Worm (Caenorhabditis elegans) whole organism, L2 larva: ENCODE data around the gene srh-116.

Source experiments
- C34F6.9 ChIP-seq: fragments of 150-350 bp; optimal IDR thresholded peaks from 2 replicates; lab custom pipeline; 2014; ENCODE audit warnings: missing biosample characterization, missing genetic modification characterization
- F13H6.1 ChIP-seq: sonication (generic microtip); optimal IDR thresholded peaks from 2 replicates; lab custom pipeline; 2016; ENCODE audit warnings: missing genetic modification characterization, missing compliant biosample characterization
- R02D3.7 ChIP-seq: fragments of 150-350 bp; optimal IDR thresholded peaks from 2 replicates; lab custom pipeline; 2014; ENCODE audit warnings: missing biosample characterization, missing genetic modification characterization
- Y55F3AM.14 ChIP-seq: fragments of 200-800 bp; sonication (Bioruptor generic); optimal IDR thresholded peaks from 2 replicates; lab custom pipeline; 2018; ENCODE audit warnings: mild to moderate bottlenecking, missing genetic modification characterization, missing compliant biosample characterization
- ZK546.5 ChIP-seq: sonication (generic microtip); optimal IDR thresholded peaks from 2 replicates; lab custom pipeline; 2017; ENCODE audit warnings: missing biosample characterization, missing genetic modification characterization
- aly-2 ChIP-seq: fragments of 150-350 bp; optimal IDR thresholded peaks from 2 replicates; lab custom pipeline; 2014; ENCODE audit warnings: missing biosample characterization, missing genetic modification characterization
- ama-1 ChIP-seq: fragments of 150-350 bp; optimal IDR thresholded peaks from 2 replicates; lab custom pipeline; 2018; ENCODE audit warnings: inconsistent platforms
- blmp-1 ChIP-seq: sonication (generic microtip); optimal IDR thresholded peaks from 2 replicates; lab custom pipeline; 2017; ENCODE audit warnings: missing genetic modification characterization, mild to moderate bottlenecking, missing compliant biosample characterization, antibody characterized with exemption, moderate library complexity; ENCODE audit not compliant: insufficient read depth
- ceh-16 ChIP-seq: fragments of 150-350 bp; optimal IDR thresholded peaks from 2 replicates; lab custom pipeline; 2014; ENCODE audit warnings: missing biosample characterization, missing genetic modification characterization
- crh-2 ChIP-seq: sonication (generic microtip); optimal IDR thresholded peaks from 2 replicates; lab custom pipeline; 2017; ENCODE audit warnings: missing biosample characterization, missing genetic modification characterization
- dmd-4 ChIP-seq: sonication (generic microtip); optimal IDR thresholded peaks from 2 replicates; lab custom pipeline; 2017; ENCODE audit warnings: missing biosample characterization, missing genetic modification characterization
- egl-27 ChIP-seq: sonication (generic microtip); optimal IDR thresholded peaks from 3 replicates; lab custom pipeline; 2017; ENCODE audit warnings: missing biosample characterization, missing genetic modification reagents, missing genetic modification characterization
- elt-3 ChIP-seq: sonication (generic microtip); optimal IDR thresholded peaks from 2 replicates; lab custom pipeline; 2017; ENCODE audit warnings: missing biosample characterization, missing genetic modification characterization
- fos-1 ChIP-seq: fragments of 150-350 bp; optimal IDR thresholded peaks from 2 replicates; lab custom pipeline; 2014; ENCODE audit warnings: missing biosample characterization, missing genetic modification characterization
- lin-11 ChIP-seq: fragments of 150-350 bp; sonication (generic microtip); optimal IDR thresholded peaks from 2 replicates; lab custom pipeline; 2014; ENCODE audit warnings: missing biosample characterization, missing genetic modification characterization, inconsistent platforms, mixed read lengths
- lsy-2 ChIP-seq, 2 experiments: fragments of 150-350 bp in 1 of 2; sonication (generic microtip) in 1 of 2; optimal IDR thresholded peaks; 2 replicates each; lab custom pipeline; 2014 to 2017; ENCODE audit warnings: missing biosample characterization in 2 of 2, missing genetic modification characterization in 2 of 2
- mab-5 ChIP-seq: fragments of 150-350 bp; optimal IDR thresholded peaks from 2 replicates; lab custom pipeline; 2014; ENCODE audit warnings: missing biosample characterization, missing genetic modification characterization
- mbf-1 ChIP-seq: sonication (generic microtip); optimal IDR thresholded peaks from 2 replicates; lab custom pipeline; 2017; ENCODE audit warnings: missing biosample characterization, missing genetic modification characterization
- nhr-10 ChIP-seq: sonication (generic microtip); optimal IDR thresholded peaks from 2 replicates; lab custom pipeline; 2017; ENCODE audit warnings: missing biosample characterization, missing genetic modification characterization
- nhr-12 ChIP-seq: fragments of 150-350 bp; optimal IDR thresholded peaks from 2 replicates; lab custom pipeline; 2014; ENCODE audit warnings: missing biosample characterization, missing genetic modification characterization
- nhr-129 ChIP-seq: fragments of 150-350 bp; optimal IDR thresholded peaks from 2 replicates; lab custom pipeline; 2014; ENCODE audit warnings: missing biosample characterization, missing genetic modification characterization
- nhr-21 ChIP-seq: fragments of 150-350 bp; optimal IDR thresholded peaks from 2 replicates; lab custom pipeline; 2014; ENCODE audit warnings: missing biosample characterization, missing genetic modification characterization
- nhr-23 ChIP-seq: fragments of 150-350 bp; optimal IDR thresholded peaks from 2 replicates; lab custom pipeline; 2014; ENCODE audit warnings: missing biosample characterization, missing genetic modification reagents, missing genetic modification characterization
- nhr-237 ChIP-seq: fragments of 150-350 bp; optimal IDR thresholded peaks from 2 replicates; lab custom pipeline; 2014; ENCODE audit warnings: missing biosample characterization, missing genetic modification characterization
- nhr-77 ChIP-seq: fragments of 150-350 bp; optimal IDR thresholded peaks from 2 replicates; lab custom pipeline; 2014; ENCODE audit warnings: missing biosample characterization, missing genetic modification characterization
- peb-1 ChIP-seq: fragments of 150-350 bp; optimal IDR thresholded peaks from 2 replicates; lab custom pipeline; 2014; ENCODE audit warnings: missing biosample characterization, missing genetic modification characterization
- skn-1 ChIP-seq: sonication (generic microtip); optimal IDR thresholded peaks from 2 replicates; lab custom pipeline; 2017; ENCODE audit warnings: missing biosample characterization, missing genetic modification characterization
- sma-9 ChIP-seq, 2 experiments: fragments of 150-350 bp in 1 of 2; sonication (generic microtip) in 1 of 2; optimal IDR thresholded peaks; 2 replicates each; lab custom pipeline; 2014 to 2016; ENCODE audit warnings: missing genetic modification characterization in 2 of 2, mild to moderate bottlenecking in 1 of 2, missing biosample characterization in 1 of 2, missing compliant biosample characterization in 1 of 2, missing genetic modification reagents in 1 of 2, moderate library complexity in 1 of 2
- snpc-4 ChIP-seq: fragments of 150-350 bp; optimal IDR thresholded peaks from 2 replicates; lab custom pipeline; 2014; ENCODE audit warnings: missing biosample characterization, missing genetic modification characterization
- unc-39 ChIP-seq: fragments of 150-350 bp; optimal IDR thresholded peaks from 2 replicates; lab custom pipeline; 2014; ENCODE audit warnings: missing biosample characterization, missing genetic modification characterization
- unc-55 ChIP-seq: fragments of 150-350 bp; sonication (generic microtip); optimal IDR thresholded peaks from 3 replicates; lab custom pipeline; 2014; ENCODE audit warnings: missing biosample characterization, missing genetic modification reagents, missing genetic modification characterization
- unc-62 ChIP-seq: fragments of 150-350 bp; optimal IDR thresholded peaks from 2 replicates; lab custom pipeline; 2014; ENCODE audit warnings: missing biosample characterization, missing genetic modification reagents, missing genetic modification characterization
- zag-1 ChIP-seq: fragments of 150-350 bp; optimal IDR thresholded peaks from 2 replicates; lab custom pipeline; 2014; ENCODE audit warnings: missing biosample characterization, missing genetic modification characterization
- ztf-4 ChIP-seq: fragments of 150-350 bp; optimal IDR thresholded peaks from 2 replicates; lab custom pipeline; 2014; ENCODE audit warnings: missing biosample characterization, missing genetic modification characterization

Gene srh-116

ce11 chrV:17258244-17258643, 3.3 kb upstream of the srh-116 start:
- TF ChIP-seq sma-9 (GFP tag; optimal IDR thresholded peaks at IDR 0.05; lab: Kevin White, UChicago), result peak; percentile 23
- TF ChIP-seq sma-9 (tag; optimal IDR thresholded peaks at IDR 0.05; lab: Kevin White, UChicago), result no peak
- TF ChIP-seq fos-1, result peak; percentile 72
- no peak for TF ChIP-seq dmd-4

ce11 chrV:17257637-17258036, 2.7 kb upstream of the srh-116 start:
- TF ChIP-seq nhr-77 (no peak), lin-11 (tag; lab: Kevin White, UChicago) (no peak), nhr-12 (tag; lab: Kevin White, UChicago) (no peak), elt-3 (tag; lab: Kevin White, UChicago) (no peak), lsy-2 (tag; optimal IDR thresholded peaks at IDR 0.05; lab: Kevin White, UChicago) (no peak), peb-1 (tag; lab: Kevin White, UChicago) (no peak), ZK546.5 (no peak), nhr-129 (tag; lab: Kevin White, UChicago) (no peak), C34F6.9 (tag; lab: Kevin White, UChicago) (no peak), ztf-4 (tag; lab: Kevin White, UChicago) (no peak), crh-2 (tag; lab: Kevin White, UChicago) (no peak)
- TF ChIP-seq, all 48 proteins: peak for 0

- no peak for TF ChIP-seq ZK546.5
- TF ChIP-seq nhr-21 (tag; lab: Kevin White, UChicago), result no peak
These were observed 526 bp upstream of the srh-116 start, which contains the start of gene srh-115 for ce11 chrV:17255454-17255853. Gene srh-115, plus strand, starts transcription at chrV:17255754.

- no peak for TF ChIP-seq crh-2 (tag; lab: Kevin White, UChicago)
- no peak for TF ChIP-seq nhr-129 (tag; lab: Kevin White, UChicago)
- TF ChIP-seq ZK546.5, result no peak
- no peak for TF ChIP-seq C34F6.9 (tag; lab: Kevin White, UChicago)
- TF ChIP-seq fos-1, result no peak
- TF ChIP-seq nhr-237, result no peak
- TF ChIP-seq nhr-21 (tag; lab: Kevin White, UChicago), result no peak
- TF ChIP-seq nhr-10 (tag; lab: Kevin White, UChicago), result no peak
- no peak for TF ChIP-seq skn-1
- no peak for TF ChIP-seq mbf-1 (tag; lab: Kevin White, UChicago)
- TF ChIP-seq unc-62 (GFP tag; lab: Kevin White, UChicago), result no peak
- TF ChIP-seq unc-39 (tag; lab: Kevin White, UChicago), result no peak
- TF ChIP-seq aly-2 (tag; lab: Kevin White, UChicago), result no peak
- TF ChIP-seq unc-55, result no peak
- TF ChIP-seq lsy-2 (tag; optimal IDR thresholded peaks at IDR 0.05; lab: Kevin White, UChicago), result no peak
- TF ChIP-seq elt-3 (tag; lab: Kevin White, UChicago), result no peak
- no peak for TF ChIP-seq snpc-4 (tag; lab: Kevin White, UChicago)
- TF ChIP-seq nhr-23 (tag; lab: Kevin White, UChicago), result no peak
These were observed 3.5 kb downstream of the srh-116 start, which contains the start of gene Y61B8A.6 for ce11 chrV:17251364-17251961. Gene Y61B8A.6, plus strand, starts transcription at chrV:17251911.

- TF ChIP-seq mab-5 (tag; lab: Kevin White, UChicago) (no peak), nhr-21 (tag; lab: Kevin White, UChicago) (no peak), Y55F3AM.14 (GFP tag; lab: Kevin White, UChicago) (no peak), elt-3 (tag; lab: Kevin White, UChicago) (no peak), egl-27 (tag; lab: Kevin White, UChicago) (no peak), unc-39 (tag; lab: Kevin White, UChicago) (no peak)
These were observed 6.0 kb downstream of the srh-116 start, which contains the start of gene clec-243 for ce11 chrV:17248915-17249314. Gene clec-243, minus strand, starts transcription at chrV:17249015.

- TF ChIP-seq R02D3.7 (tag; lab: Kevin White, UChicago), result no peak
- no peak for TF ChIP-seq nhr-21 (tag; lab: Kevin White, UChicago)
- no peak for TF ChIP-seq lsy-2 (tag; optimal IDR thresholded peaks at IDR 0.05; lab: Kevin White, UChicago)
- TF ChIP-seq zag-1 (tag; lab: Kevin White, UChicago), result no peak
- TF ChIP-seq unc-62 (GFP tag; lab: Kevin White, UChicago), result no peak
- TF ChIP-seq unc-39 (tag; lab: Kevin White, UChicago), result no peak
- no peak for TF ChIP-seq F13H6.1
- no peak for TF ChIP-seq nhr-23 (tag; lab: Kevin White, UChicago)
- no peak for TF ChIP-seq ceh-16 (tag; lab: Kevin White, UChicago)
- no peak for TF ChIP-seq peb-1 (tag; lab: Kevin White, UChicago)
- TF ChIP-seq Y55F3AM.14 (GFP tag; lab: Kevin White, UChicago), result no peak
- no peak for TF ChIP-seq blmp-1 (tag; lab: Kevin White, UChicago)
- TF ChIP-seq ama-1 (lab: Kevin White, UChicago), result no peak
- TF ChIP-seq nhr-12 (tag; lab: Kevin White, UChicago), result no peak
These were observed 9.5 kb downstream of the srh-116 start, which contains the start of gene clec-242 for ce11 chrV:17245406-17245805. Gene clec-242, minus strand, starts transcription at chrV:17245506.
